Fruit fly (Drosophila melanogaster) whole organism, wandering third instar larva: ENCODE results near the gene Fatp1.

ENCODE experiments used
- Abd-B ChIP-seq: fragments of >200 bp; optimal IDR thresholded peaks from 2 replicates; lab custom pipeline; 2017; ENCODE audit warnings: missing biosample characterization, missing genetic modification characterization
- CG32264 ChIP-seq: fragments of 200-800 bp; sonication (Bioruptor generic); optimal IDR thresholded peaks from 2 replicates; lab custom pipeline; 2016; ENCODE audit warnings: missing biosample characterization, missing genetic modification characterization
- CG9705 ChIP-seq: fragments of 200-800 bp; sonication (Bioruptor generic); optimal IDR thresholded peaks from 2 replicates; lab custom pipeline; 2018; ENCODE audit warnings: missing biosample characterization, mild to moderate bottlenecking, missing genetic modification characterization
- CrebA ChIP-seq: fragments of 200-800 bp; sonication (Bioruptor generic); optimal IDR thresholded peaks from 2 replicates; lab custom pipeline; 2016; ENCODE audit warnings: missing biosample characterization, mild to moderate bottlenecking, missing genetic modification characterization, borderline replicate concordance
- Dfd ChIP-seq: fragments of >200 bp; optimal IDR thresholded peaks from 2 replicates; lab custom pipeline; 2017; ENCODE audit warnings: missing biosample characterization, missing genetic modification characterization
- Dif ChIP-seq: fragments of 200-275, 200-300 bp; sonication (Bioruptor generic); optimal IDR thresholded peaks from 2 replicates; lab custom pipeline; 2018; ENCODE audit warnings: missing biosample characterization, missing genetic modification characterization; ENCODE audit not compliant: partially characterized antibody
- GATAd ChIP-seq: sonication (Bioruptor generic); optimal IDR thresholded peaks from 2 replicates; lab custom pipeline; 2016; ENCODE audit warnings: missing biosample characterization, missing genetic modification characterization
- HLH106 ChIP-seq: fragments of 200-800 bp; optimal IDR thresholded peaks from 3 replicates; lab custom pipeline; 2019; ENCODE audit warnings: missing biosample characterization, mild to moderate bottlenecking, missing genetic modification characterization, moderate library complexity
- Hnf4 ChIP-seq: fragments of 200-800 bp; sonication (Bioruptor generic); optimal IDR thresholded peaks from 2 replicates; lab custom pipeline; 2016; ENCODE audit warnings: missing biosample characterization, mild to moderate bottlenecking, missing genetic modification characterization
- Hr78 ChIP-seq: fragments of >200 bp; optimal IDR thresholded peaks from 2 replicates; lab custom pipeline; 2017; ENCODE audit warnings: missing biosample characterization, missing genetic modification characterization
- Hr83 ChIP-seq: fragments of 200-300 bp; sonication (Bioruptor generic); optimal IDR thresholded peaks from 2 replicates; lab custom pipeline; 2016; ENCODE audit warnings: missing biosample characterization, mild to moderate bottlenecking, missing genetic modification characterization, moderate library complexity; ENCODE audit not compliant: poor library complexity, severe bottlenecking
- Jra ChIP-seq: sonication (Bioruptor generic); optimal IDR thresholded peaks from 2 replicates; lab custom pipeline; 2016; ENCODE audit warnings: missing biosample characterization, missing genetic modification characterization
- Mio ChIP-seq: sonication (Bioruptor generic); optimal IDR thresholded peaks from 2 replicates; lab custom pipeline; 2016; ENCODE audit warnings: missing biosample characterization, missing genetic modification characterization
- Myc ChIP-seq: fragments of >200 bp; optimal IDR thresholded peaks from 2 replicates; lab custom pipeline; 2017
- N ChIP-seq: fragments of >200 bp; optimal IDR thresholded peaks from 2 replicates; lab custom pipeline; 2018; ENCODE audit warnings: missing biosample characterization, missing external identifiers, missing genetic modification characterization
- OdsH ChIP-seq: fragments of 200-800 bp; sonication (Bioruptor generic); optimal IDR thresholded peaks from 2 replicates; lab custom pipeline; 2016; ENCODE audit warnings: missing biosample characterization, mild to moderate bottlenecking, missing genetic modification characterization
- Rel ChIP-seq, 2 experiments: fragments of 200-800 bp; sonication (Bioruptor generic) in 1 of 2; optimal IDR thresholded peaks; 2 replicates in 1 of 2; 3 replicates in 1 of 2; lab custom pipeline; 2016 to 2019; ENCODE audit warnings: mild to moderate bottlenecking in 2 of 2, missing biosample characterization in 2 of 2, missing genetic modification characterization in 2 of 2, moderate library complexity in 1 of 2
- Sp1 ChIP-seq: fragments of 200-800 bp; sonication (Bioruptor generic); optimal IDR thresholded peaks from 3 replicates; lab custom pipeline; 2019; ENCODE audit warnings: missing biosample characterization, mild to moderate bottlenecking, missing genetic modification characterization, moderate library complexity
- Vsx2 ChIP-seq: fragments of 200-300, 225-300 bp; sonication (Bioruptor generic); optimal IDR thresholded peaks from 2 replicates; lab custom pipeline; 2018; ENCODE audit warnings: missing biosample characterization, missing genetic modification characterization; ENCODE audit not compliant: partially characterized antibody
- br ChIP-seq: fragments of 200-800 bp; sonication (Bioruptor generic); optimal IDR thresholded peaks from 2 replicates; lab custom pipeline; 2016; ENCODE audit warnings: missing biosample characterization, missing genetic modification characterization
- brk ChIP-seq: fragments of 200-800 bp; sonication (Bioruptor generic); optimal IDR thresholded peaks from 2 replicates; lab custom pipeline; 2016; ENCODE audit warnings: missing biosample characterization, mild to moderate bottlenecking, missing genetic modification characterization
- dl ChIP-seq, 2 experiments: fragments of 175-275, 200-275 bp in 1 of 2; fragments of 200-275 bp in 1 of 2; sonication (Bioruptor generic); optimal IDR thresholded peaks; lab custom pipeline; 2018; ENCODE audit warnings: mild to moderate bottlenecking in 2 of 2, missing biosample characterization in 2 of 2, missing genetic modification characterization in 2 of 2, moderate library complexity in 2 of 2; ENCODE audit not compliant: partially characterized antibody in 2 of 2, insufficient read depth in 1 of 2
- dmrt93B ChIP-seq: fragments of 200-800 bp; sonication (Bioruptor generic); optimal IDR thresholded peaks from 2 replicates; lab custom pipeline; 2018; ENCODE audit warnings: missing biosample characterization, mild to moderate bottlenecking, missing genetic modification characterization
- dsf ChIP-seq: sonication (Bioruptor generic); optimal IDR thresholded peaks from 2 replicates; lab custom pipeline; 2016; ENCODE audit warnings: missing biosample characterization, missing genetic modification characterization, borderline replicate concordance
- ey ChIP-seq: fragments of 200-800 bp; sonication (Bioruptor generic); optimal IDR thresholded peaks from 2 replicates; lab custom pipeline; 2016; ENCODE audit warnings: missing biosample characterization, missing genetic modification characterization
- foxo ChIP-seq, 2 experiments: fragments of 200-800 bp; sonication (Bioruptor generic); optimal IDR thresholded peaks; 2 replicates in 1 of 2; 3 replicates in 1 of 2; lab custom pipeline; 2016 to 2017; ENCODE audit warnings: missing biosample characterization in 2 of 2, missing genetic modification characterization in 2 of 2
- fru ChIP-seq: fragments of 200-800 bp; sonication (Bioruptor generic); optimal IDR thresholded peaks from 3 replicates; lab custom pipeline; 2016; ENCODE audit warnings: missing biosample characterization, mild to moderate bottlenecking, missing genetic modification characterization
- h ChIP-seq: fragments of 200-800 bp; sonication (Bioruptor generic); optimal IDR thresholded peaks from 3 replicates; lab custom pipeline; 2016; ENCODE audit warnings: missing biosample characterization, mild to moderate bottlenecking, missing genetic modification characterization
- jim ChIP-seq: fragments of 175-275, 200-325 bp; sonication (Bioruptor generic); optimal IDR thresholded peaks from 2 replicates; lab custom pipeline; 2016; ENCODE audit warnings: missing biosample characterization, mild to moderate bottlenecking, missing genetic modification characterization
- lola ChIP-seq: fragments of >200 bp; optimal IDR thresholded peaks from 2 replicates; lab custom pipeline; 2017; ENCODE audit warnings: missing biosample characterization, missing genetic modification characterization
- pan ChIP-seq: fragments of >200 bp; optimal IDR thresholded peaks from 2 replicates; lab custom pipeline; 2017
- psq ChIP-seq: fragments of 200-800 bp; sonication (Bioruptor generic); optimal IDR thresholded peaks from 3 replicates; lab custom pipeline; 2017; ENCODE audit warnings: missing biosample characterization, mild to moderate bottlenecking, missing genetic modification characterization, moderate library complexity
- rgr ChIP-seq: fragments of 200-800 bp; sonication (Bioruptor generic); optimal IDR thresholded peaks from 3 replicates; lab custom pipeline; 2016; ENCODE audit warnings: missing biosample characterization, mild to moderate bottlenecking, missing genetic modification characterization
- sage ChIP-seq: fragments of 200-800 bp; sonication (Bioruptor generic); optimal IDR thresholded peaks from 2 replicates; lab custom pipeline; 2016; ENCODE audit warnings: missing biosample characterization, mild to moderate bottlenecking, missing genetic modification characterization
- sv ChIP-seq: fragments of 200-800 bp; sonication (Bioruptor generic); optimal IDR thresholded peaks from 3 replicates; lab custom pipeline; 2016; ENCODE audit warnings: missing biosample characterization, missing genetic modification characterization
- tai ChIP-seq: sonication (Bioruptor generic); optimal IDR thresholded peaks from 2 replicates; lab custom pipeline; 2016; ENCODE audit warnings: missing biosample characterization, missing genetic modification characterization
- usp ChIP-seq: fragments of >200 bp; optimal IDR thresholded peaks from 2 replicates; lab custom pipeline; 2017; ENCODE audit warnings: missing biosample characterization, missing genetic modification characterization
- woc ChIP-seq: sonication (Bioruptor generic); optimal IDR thresholded peaks from 2 replicates; lab custom pipeline; 2016; ENCODE audit warnings: missing biosample characterization, mild to moderate bottlenecking, missing genetic modification characterization

Gene Fatp1

dm6 chr2L:10479859-10480258 lies 37.2 kb downstream of the Fatp1 start:
- TF ChIP-seq br (GFP tag; lab: Kevin White, UChicago) (no peak), pan (lab: Kevin White, UChicago) (no peak), GATAd (GFP tag; lab: Kevin White, UChicago) (peak; percentile 73)

- TF ChIP-seq sv (GFP tag; lab: Kevin White, UChicago) (no peak), Rel (GFP tag; optimal IDR thresholded peaks at IDR 0.05; lab: Kevin White, UChicago) (no peak), Rel (tag; optimal IDR thresholded peaks at IDR 0.05; lab: Kevin White, UChicago) (no peak), Myc (lab: Kevin White, UChicago) (no peak), Hnf4 (GFP tag; lab: Kevin White, UChicago) (no peak), pan (lab: Kevin White, UChicago) (no peak), Sp1 (GFP tag; lab: Kevin White, UChicago) (no peak), br (GFP tag; lab: Kevin White, UChicago) (no peak), Hr78 (GFP tag; lab: Kevin White, UChicago) (no peak), Dfd (GFP tag; lab: Kevin White, UChicago) (no peak), Dif (GFP tag; lab: Kevin White, UChicago) (no peak), psq (GFP tag; lab: Kevin White, UChicago) (no peak), fru (GFP tag; lab: Kevin White, UChicago) (no peak), lola (GFP tag; lab: Kevin White, UChicago) (no peak), woc (GFP tag; lab: Kevin White, UChicago) (no peak), brk (no peak), foxo (GFP tag; optimal IDR thresholded peaks at IDR 0.05; lab: Kevin White, UChicago) (no peak), Abd-B (no peak)
Observed at dm6 chr2L:10476879-10477278, 40.1 kb downstream of the Fatp1 start, which contains the start of gene RluA-2. Gene RluA-2 (plus strand): TSS chr2L:10477073.

- no peak for TF ChIP-seq psq (GFP tag; lab: Kevin White, UChicago)
- no peak for TF ChIP-seq Abd-B
- TF ChIP-seq foxo (GFP tag; optimal IDR thresholded peaks at IDR 0.05; lab: Kevin White, UChicago) = no peak
- TF ChIP-seq CG9705 (GFP tag; lab: Kevin White, UChicago) = no peak
- no peak for TF ChIP-seq OdsH (GFP tag; lab: Kevin White, UChicago)
- TF ChIP-seq Myc (lab: Kevin White, UChicago) = no peak
- TF ChIP-seq Hnf4 (GFP tag; lab: Kevin White, UChicago) = no peak
- no peak for TF ChIP-seq Dfd (GFP tag; lab: Kevin White, UChicago)
- TF ChIP-seq ey = no peak
- no peak for TF ChIP-seq Rel (GFP tag; optimal IDR thresholded peaks at IDR 0.05; lab: Kevin White, UChicago)
- TF ChIP-seq Rel (tag; optimal IDR thresholded peaks at IDR 0.05; lab: Kevin White, UChicago) = no peak
- TF ChIP-seq Hr78 (GFP tag; lab: Kevin White, UChicago) = no peak
- no peak for TF ChIP-seq Hr83 (GFP tag; lab: Kevin White, UChicago)
Observed at dm6 chr2L:10474815-10475214, 42.2 kb downstream of the Fatp1 start.

- TF ChIP-seq woc (GFP tag; lab: Kevin White, UChicago) (peak; percentile 47), Hr78 (GFP tag; lab: Kevin White, UChicago) (no peak), OdsH (GFP tag; lab: Kevin White, UChicago) (peak; percentile 90), HLH106 (peak; percentile 95), Mio (peak; percentile 26), dsf (GFP tag; lab: Kevin White, UChicago) (peak; percentile 43), Vsx2 (GFP tag; lab: Kevin White, UChicago) (no peak), Dfd (GFP tag; lab: Kevin White, UChicago) (no peak), Myc (lab: Kevin White, UChicago) (no peak), Abd-B (no peak), sage (GFP tag; lab: Kevin White, UChicago) (peak; percentile 69), GATAd (GFP tag; lab: Kevin White, UChicago) (no peak), N (no peak), jim (GFP tag; lab: Kevin White, UChicago) (no peak), pan (lab: Kevin White, UChicago) (no peak), br (GFP tag; lab: Kevin White, UChicago) (peak; percentile 86), rgr (GFP tag; lab: Kevin White, UChicago) (peak; percentile 94), foxo (GFP tag; optimal IDR thresholded peaks at IDR 0.05; lab: Kevin White, UChicago) (peak in 1 of 2 experiments; percentile 93), usp (no peak), sv (GFP tag; lab: Kevin White, UChicago) (peak; percentile 99), dl (GFP tag; optimal IDR thresholded peaks at IDR 0.05; lab: Kevin White, UChicago; ENCODE audit: insufficient read depth in 1 of 2, partially characterized antibody in 2 of 2) (no peak), tai (GFP tag; lab: Kevin White, UChicago) (peak; percentile 32), h (GFP tag; lab: Kevin White, UChicago) (peak; percentile 93), brk (peak; percentile 84), CG9705 (GFP tag; lab: Kevin White, UChicago) (peak; percentile 87), CrebA (GFP tag; lab: Kevin White, UChicago) (no peak), CG32264 (GFP tag; lab: Kevin White, UChicago) (peak; percentile 53), dmrt93B (GFP tag; lab: Kevin White, UChicago) (peak; percentile 83), ey (peak; percentile 74), Sp1 (GFP tag; lab: Kevin White, UChicago) (peak; percentile 93), Dif (GFP tag; lab: Kevin White, UChicago) (no peak), Jra (GFP tag; lab: Kevin White, UChicago) (no peak), fru (GFP tag; lab: Kevin White, UChicago) (no peak), lola (GFP tag; lab: Kevin White, UChicago) (no peak), Hr83 (GFP tag; lab: Kevin White, UChicago) (peak; percentile 35), psq (GFP tag; lab: Kevin White, UChicago) (peak; percentile 86), Hnf4 (GFP tag; lab: Kevin White, UChicago) (peak; percentile 74)
Observed at dm6 chr2L:10474268-10474678, 42.7 kb downstream of the Fatp1 start, which contains the start of gene RluA-1. Gene RluA-1 (minus strand): TSS chr2L:10474349.
